Fruit fly (Drosophila melanogaster) whole organism, embryonic: ENCODE results near the gene Ddc.

Experiments used
- Blimp-1 ChIP-seq: fragments of 200-800 bp; sonication (Bioruptor generic); optimal IDR thresholded peaks from 3 replicates; lab custom pipeline; 2018; ENCODE audit warnings: missing biosample characterization, missing genetic modification characterization, mild to moderate bottlenecking, moderate library complexity, missing genetic modification reagents
- CG10366 ChIP-seq: fragments of 200-800 bp; sonication (Bioruptor generic); IDR thresholded peaks from 2 replicates; pipeline ENCODE4 v1.3.6; 2022; ENCODE audit warnings: missing biosample characterization, missing genetic modification characterization
- CG10979 ChIP-seq: fragments of 200-800 bp; sonication (Bioruptor generic); optimal IDR thresholded peaks from 2 replicates; lab custom pipeline; 2018; ENCODE audit warnings: missing biosample characterization, mild to moderate bottlenecking, missing genetic modification characterization, moderate library complexity
- CG11247 ChIP-seq: fragments of 200-800 bp; sonication (Bioruptor generic); IDR thresholded peaks from 2 replicates; pipeline ENCODE4 v1.3.6; 2022; ENCODE audit warnings: missing biosample characterization, missing genetic modification characterization
- CG13296 ChIP-seq: fragments of 200-800 bp; sonication (Bioruptor generic); optimal IDR thresholded peaks from 3 replicates; lab custom pipeline; 2018; ENCODE audit warnings: missing biosample characterization, mild to moderate bottlenecking, missing genetic modification characterization
- CG13775 ChIP-seq: fragments of 200-800 bp; sonication (Bioruptor generic); optimal IDR thresholded peaks from 3 replicates; lab custom pipeline; 2017; ENCODE audit warnings: missing biosample characterization, mild to moderate bottlenecking, missing genetic modification characterization
- CG14860 ChIP-seq: fragments of 200-800 bp; sonication (Bioruptor generic); IDR thresholded peaks from 3 replicates; pipeline ENCODE4 v1.3.6; 2022; ENCODE audit warnings: missing biosample characterization, missing genetic modification characterization; ENCODE audit not compliant: partially characterized antibody
- CG15601 ChIP-seq: fragments of 200-800 bp; sonication (Bioruptor generic); optimal IDR thresholded peaks from 3 replicates; lab custom pipeline; 2019; ENCODE audit warnings: missing biosample characterization, mild to moderate bottlenecking, missing genetic modification characterization, moderate library complexity
- CG16815 ChIP-seq: fragments of 200-800 bp; sonication (Bioruptor generic); optimal IDR thresholded peaks from 3 replicates; lab custom pipeline; 2017; ENCODE audit warnings: missing biosample characterization, mild to moderate bottlenecking, missing genetic modification characterization
- CG16863 ChIP-seq: fragments of 200-800 bp; sonication (Bioruptor generic); optimal IDR thresholded peaks from 3 replicates; lab custom pipeline; 2016; ENCODE audit warnings: missing biosample characterization, missing genetic modification characterization
- CG17568 ChIP-seq: fragments of 200-800 bp; sonication (Bioruptor generic); optimal IDR thresholded peaks from 2 replicates; lab custom pipeline; 2018; ENCODE audit warnings: missing biosample characterization, mild to moderate bottlenecking, missing genetic modification characterization, moderate library complexity
- CG18011 ChIP-seq: fragments of 200-800 bp; sonication (Bioruptor generic); optimal IDR thresholded peaks from 2 replicates; lab custom pipeline; 2017; ENCODE audit warnings: missing biosample characterization, missing genetic modification characterization, mild to moderate bottlenecking, moderate library complexity, missing genotype
- CG18476 ChIP-seq: fragments of 200-800 bp; sonication (Bioruptor generic); optimal IDR thresholded peaks from 2 replicates; lab custom pipeline; 2016; ENCODE audit warnings: missing biosample characterization, mild to moderate bottlenecking, missing genetic modification characterization
- CG31224 ChIP-seq: fragments of 200-800 bp; sonication (Bioruptor generic); IDR thresholded peaks from 2 replicates; pipeline ENCODE4 v1.3.6; 2022; ENCODE audit warnings: missing biosample characterization, missing genetic modification characterization
- CG3281 ChIP-seq: fragments of 200-800 bp; sonication (Bioruptor generic); optimal IDR thresholded peaks from 3 replicates; lab custom pipeline; 2017; ENCODE audit warnings: missing biosample characterization, mild to moderate bottlenecking, missing genetic modification characterization
- CG34224 ChIP-seq: fragments of 200-800 bp; sonication (Bioruptor generic); IDR thresholded peaks from 3 replicates; pipeline ENCODE4 v1.3.6; 2022; ENCODE audit warnings: missing biosample characterization, missing genetic modification characterization; ENCODE audit not compliant: partially characterized antibody
- CG6683 ChIP-seq: fragments of 200-800 bp; sonication (Bioruptor generic); optimal IDR thresholded peaks from 2 replicates; lab custom pipeline; 2017; ENCODE audit warnings: missing biosample characterization, mild to moderate bottlenecking, missing genetic modification characterization, missing genetic modification reagents
- CG6813 ChIP-seq: fragments of 200-800 bp; sonication (Bioruptor generic); optimal IDR thresholded peaks from 2 replicates; lab custom pipeline; 2017; ENCODE audit warnings: missing biosample characterization, missing genetic modification characterization, mild to moderate bottlenecking, moderate library complexity, missing genetic modification reagents
- CG7357 ChIP-seq: fragments of 200-800 bp; sonication (Bioruptor generic); IDR thresholded peaks from 3 replicates; pipeline ENCODE4 v1.3.6; 2022; ENCODE audit warnings: missing biosample characterization, missing genetic modification characterization
- CG7786 ChIP-seq: fragments of 200-800 bp; sonication (Bioruptor generic); optimal IDR thresholded peaks from 2 replicates; lab custom pipeline; 2016; ENCODE audit warnings: missing biosample characterization, missing genetic modification characterization
- CG8388 ChIP-seq: fragments of 200-800 bp; sonication (Bioruptor generic); optimal IDR thresholded peaks from 2 replicates; lab custom pipeline; 2019; ENCODE audit warnings: missing biosample characterization, mild to moderate bottlenecking, missing genetic modification characterization, moderate library complexity
- Camta ChIP-seq: fragments of 200-800 bp; sonication (Bioruptor generic); optimal IDR thresholded peaks from 2 replicates; lab custom pipeline; 2016; ENCODE audit warnings: missing biosample characterization, missing genetic modification characterization
- CkIIα-i1 ChIP-seq: fragments of 200-800 bp; sonication (Bioruptor generic); IDR thresholded peaks from 2 replicates; pipeline ENCODE4 v1.3.6; 2022; ENCODE audit warnings: missing biosample characterization, missing genetic modification characterization
- Hr78 ChIP-seq, 2 experiments: fragments of 200-800 bp in 1 of 2; fragments of >200 bp in 1 of 2; sonication (Bioruptor generic) in 1 of 2; optimal IDR thresholded peaks; 2 replicates each; lab custom pipeline; 2017 to 2019; ENCODE audit warnings: missing biosample characterization in 2 of 2, missing genetic modification characterization in 2 of 2, mild to moderate bottlenecking in 1 of 2, moderate library complexity in 1 of 2
- Lpt ChIP-seq: fragments of >200 bp; optimal IDR thresholded peaks from 2 replicates; lab custom pipeline; 2018; ENCODE audit warnings: missing biosample characterization, missing genetic modification characterization
- MTF-1 ChIP-seq: fragments of 200-800 bp; sonication (Bioruptor generic); optimal IDR thresholded peaks from 2 replicates; lab custom pipeline; 2018; ENCODE audit warnings: missing biosample characterization, mild to moderate bottlenecking, missing genetic modification characterization, borderline replicate concordance
- Myb ChIP-seq: fragments of 200-800 bp; sonication (Bioruptor generic); optimal IDR thresholded peaks from 2 replicates; lab custom pipeline; 2016; ENCODE audit warnings: missing biosample characterization, missing genetic modification characterization
- Ptx1 ChIP-seq: fragments of 200-800 bp; sonication (Bioruptor generic); IDR thresholded peaks from 2 replicates; pipeline ENCODE4 v1.3.6; 2022; ENCODE audit warnings: missing biosample characterization, missing genetic modification characterization
- Scr ChIP-seq: fragments of 200-800 bp; sonication (Bioruptor generic); IDR thresholded peaks from 2 replicates; pipeline ENCODE4 v1.3.6; 2022; ENCODE audit warnings: missing biosample characterization, missing genetic modification characterization; ENCODE audit not compliant: partially characterized antibody
- YL-1 ChIP-seq: fragments of 200-800 bp; sonication (Bioruptor generic); optimal IDR thresholded peaks from 3 replicates; lab custom pipeline; 2017; ENCODE audit warnings: missing biosample characterization, mild to moderate bottlenecking, missing genetic modification characterization
- ase ChIP-seq: fragments of 200-800 bp; sonication (Bioruptor generic); IDR thresholded peaks from 3 replicates; pipeline ENCODE4 v1.3.6; 2022; ENCODE audit warnings: missing biosample characterization, missing genetic modification characterization
- cas ChIP-seq: fragments of 200-800 bp; sonication (Bioruptor generic); IDR thresholded peaks from 2 replicates; pipeline ENCODE4 v1.3.6; 2022; ENCODE audit warnings: missing biosample characterization, missing genetic modification characterization
- cato ChIP-seq: fragments of 200-800 bp; sonication (Bioruptor generic); optimal IDR thresholded peaks from 2 replicates; lab custom pipeline; 2016; ENCODE audit warnings: missing biosample characterization, missing genetic modification characterization, borderline replicate concordance
- chif ChIP-seq, 2 experiments: fragments of 200-800 bp; sonication (Bioruptor generic); optimal IDR thresholded peaks; 3 replicates each; lab custom pipeline; 2016; ENCODE audit warnings: missing biosample characterization in 2 of 2, missing genetic modification characterization in 2 of 2
- chn ChIP-seq: fragments of 200-800 bp; sonication (Bioruptor generic); optimal IDR thresholded peaks from 2 replicates; lab custom pipeline; 2016; ENCODE audit warnings: missing biosample characterization, missing genetic modification characterization
- croc ChIP-seq: fragments of 200-800 bp; sonication (Bioruptor generic); conservative IDR thresholded peaks from 3 replicates; pipeline ENCODE4 v1.3.6; 2022; ENCODE audit warnings: missing biosample characterization, missing genetic modification characterization
- en ChIP-seq: fragments of 200-800 bp; sonication (Bioruptor generic); optimal IDR thresholded peaks from 2 replicates; lab custom pipeline; 2016; ENCODE audit warnings: missing biosample characterization, missing genetic modification characterization
- esg ChIP-seq: fragments of 200-800 bp; sonication (Bioruptor generic); conservative IDR thresholded peaks from 2 replicates; pipeline ENCODE4 v1.3.6; 2022; ENCODE audit warnings: missing biosample characterization, missing genetic modification characterization
- fd64A ChIP-seq: fragments of 200-800 bp; sonication (Bioruptor generic); optimal IDR thresholded peaks from 3 replicates; lab custom pipeline; 2018; ENCODE audit warnings: missing biosample characterization, mild to moderate bottlenecking, missing genetic modification characterization
- gcm ChIP-seq: fragments of 200-800 bp; sonication (Bioruptor generic); optimal IDR thresholded peaks from 2 replicates; lab custom pipeline; 2019; ENCODE audit warnings: missing biosample characterization, mild to moderate bottlenecking, missing genetic modification characterization, moderate library complexity
- ind ChIP-seq: fragments of 200-800 bp; sonication (Bioruptor generic); optimal IDR thresholded peaks from 3 replicates; lab custom pipeline; 2016; ENCODE audit warnings: missing biosample characterization, missing genetic modification characterization
- pan ChIP-seq, 4 experiments: fragments of >200 bp in 3 of 4; fragments of 200-800 bp in 1 of 4; sonication (Bioruptor generic) in 1 of 4; optimal IDR thresholded peaks in 3 of 4; IDR thresholded peaks in 1 of 4; 2 replicates each; pipeline versions ENCODE4 v1.3.6 to Lab custom; 2017 to 2022; ENCODE audit warnings: missing biosample characterization in 2 of 4, missing genetic modification characterization in 2 of 4, mixed read lengths in 1 of 4
- repo ChIP-seq: fragments of 200-800 bp; sonication (Bioruptor generic); optimal IDR thresholded peaks from 2 replicates; lab custom pipeline; 2016; ENCODE audit warnings: missing biosample characterization, missing genetic modification characterization
- salm ChIP-seq: fragments of 200-800 bp; sonication (Bioruptor generic); optimal IDR thresholded peaks from 2 replicates; lab custom pipeline; 2018; ENCODE audit warnings: missing biosample characterization, mild to moderate bottlenecking, missing genetic modification characterization
- sna ChIP-seq: fragments of 200-800 bp; sonication (Bioruptor generic); IDR thresholded peaks from 2 replicates; pipeline ENCODE4 v1.3.6; 2022; ENCODE audit warnings: missing biosample characterization, missing genetic modification characterization; ENCODE audit not compliant: partially characterized antibody
- stc ChIP-seq: fragments of 200-800 bp; sonication (Bioruptor generic); IDR thresholded peaks from 2 replicates; pipeline ENCODE4 v1.3.6; 2022; ENCODE audit warnings: missing biosample characterization, missing genetic modification characterization
- tup ChIP-seq: fragments of 200-800 bp; sonication (Bioruptor generic); optimal IDR thresholded peaks from 2 replicates; lab custom pipeline; 2016; ENCODE audit warnings: missing biosample characterization, mild to moderate bottlenecking, missing genetic modification characterization, moderate library complexity
- usp ChIP-seq: fragments of >200 bp; optimal IDR thresholded peaks from 2 replicates; lab custom pipeline; 2017; ENCODE audit warnings: missing biosample characterization, missing genetic modification characterization
- zf30C ChIP-seq: fragments of 200-800 bp; sonication (Bioruptor generic); optimal IDR thresholded peaks from 3 replicates; lab custom pipeline; 2018; ENCODE audit warnings: missing biosample characterization, mild to moderate bottlenecking, missing genetic modification characterization

The Ddc gene

dm6 chr2L:19114183-19114776 lies 5.8 kb downstream of the Ddc start, which contains the start of gene CG10561 (continued):
- TF ChIP-seq CG7357 (GFP tag; lab: Robert Waterston, UW): no peak
- TF ChIP-seq CG18011: no peak
- no peak for TF ChIP-seq CG16863 (GFP tag; lab: Kevin White, UChicago)
- no peak for TF ChIP-seq chif (GFP tag; optimal IDR thresholded peaks at IDR 0.05; lab: Kevin White, UChicago)
- no peak for TF ChIP-seq CG17568
- TF ChIP-seq fd64A (GFP tag; lab: Kevin White, UChicago): no peak
- TF ChIP-seq CG16815 (GFP tag; lab: Kevin White, UChicago): no peak
- TF ChIP-seq ind (GFP tag; lab: Kevin White, UChicago): no peak
- TF ChIP-seq CG11247 (GFP tag; lab: Robert Waterston, UW): no peak
- TF ChIP-seq repo (GFP tag; lab: Kevin White, UChicago): no peak
- no peak for TF ChIP-seq CG3281 (GFP tag; lab: Kevin White, UChicago)
- no peak for TF ChIP-seq Hr78 (GFP tag; optimal IDR thresholded peaks at IDR 0.05; lab: Kevin White, UChicago)
- no peak for TF ChIP-seq tup (GFP tag; lab: Kevin White, UChicago)
- TF ChIP-seq cato (GFP tag; lab: Kevin White, UChicago): no peak
- no peak for TF ChIP-seq CG15601
- no peak for TF ChIP-seq Lpt (GFP tag; lab: Kevin White, UChicago)
- TF ChIP-seq Scr (GFP tag; lab: Robert Waterston, UW): peak; percentile 68
- no peak for TF ChIP-seq Ptx1 (GFP tag; lab: Robert Waterston, UW)
- no peak for TF ChIP-seq CG10366
- TF ChIP-seq CG31224 (GFP tag; lab: Robert Waterston, UW): no peak
- TF ChIP-seq croc (GFP tag; lab: Robert Waterston, UW): no peak
- TF ChIP-seq Myb (GFP tag; lab: Kevin White, UChicago): no peak
- no peak for TF ChIP-seq Blimp-1 (GFP tag; lab: Kevin White, UChicago)
- no peak for TF ChIP-seq CG7786
- no peak for TF ChIP-seq ase (GFP tag; lab: Robert Waterston, UW)
- TF ChIP-seq CG14860 (GFP tag; lab: Robert Waterston, UW): peak; percentile 31; the same call in 1 of the 3 replicates
- no peak for TF ChIP-seq Camta (GFP tag; lab: Kevin White, UChicago)
- no peak for TF ChIP-seq zf30C (GFP tag; lab: Kevin White, UChicago)
- TF ChIP-seq CG13775 (GFP tag; lab: Kevin White, UChicago): no peak
- no peak for TF ChIP-seq CG18476
- no peak for TF ChIP-seq esg (GFP tag; lab: Robert Waterston, UW)
- TF ChIP-seq salm: no peak
- no peak for TF ChIP-seq CG10979 (tag; lab: Kevin White, UChicago)
- TF ChIP-seq CG13296: no peak
- TF ChIP-seq MTF-1 (GFP tag; lab: Kevin White, UChicago): no peak
- peak; percentile 88 for TF ChIP-seq CG34224 (GFP tag; lab: Robert Waterston, UW)
- TF ChIP-seq CG6813 (GFP tag; lab: Kevin White, UChicago): no peak
- no peak for TF ChIP-seq CG6683 (GFP tag; lab: Kevin White, UChicago)
- TF ChIP-seq cas (GFP tag; lab: Robert Waterston, UW): no peak
- no peak for TF ChIP-seq gcm
- no peak for TF ChIP-seq CG8388 (GFP tag; lab: Kevin White, UChicago)
- TF ChIP-seq usp: no peak
- peak; percentile 80 for TF ChIP-seq sna (GFP tag; lab: Robert Waterston, UW)
- no peak for TF ChIP-seq CkIIα-i1 (GFP tag; lab: Robert Waterston, UW)
- TF ChIP-seq pan (optimal IDR thresholded peaks at IDR 0.05; lab: Kevin White, UChicago): no peak
- TF ChIP-seq pan (GFP tag; optimal IDR thresholded peaks at IDR 0.05 in 1 of 2, IDR thresholded peaks at IDR 0.05 in 1 of 2): no peak
- TF ChIP-seq en (GFP tag; lab: Kevin White, UChicago): no peak
- TF ChIP-seq chn (GFP tag; lab: Kevin White, UChicago): no peak
- TF ChIP-seq YL-1 (GFP tag; lab: Kevin White, UChicago): peak; percentile 35
- TF ChIP-seq stc (GFP tag; lab: Robert Waterston, UW): no peak
